Fruit fly (Drosophila melanogaster) whole organism, embryonic: ENCODE results near the gene CG15034.

Experiments
- CG10543 ChIP-seq: fragments of 200-800 bp; sonication (Bioruptor generic); optimal IDR thresholded peaks from 3 replicates; lab custom pipeline; 2017; ENCODE audit warnings: missing biosample characterization, mild to moderate bottlenecking, missing genetic modification characterization, moderate library complexity
- CG11398 ChIP-seq: fragments of 200-800 bp; sonication (Bioruptor generic); optimal IDR thresholded peaks from 2 replicates; lab custom pipeline; 2016; ENCODE audit warnings: missing biosample characterization, missing genetic modification characterization
- CG11560 ChIP-seq: fragments of 200-800 bp; sonication (Bioruptor generic); IDR thresholded peaks from 3 replicates; pipeline ENCODE4 v1.3.6; 2022; ENCODE audit warnings: missing biosample characterization, missing genetic modification characterization
- CG13624 ChIP-seq: fragments of 200-800 bp; sonication (Bioruptor generic); optimal IDR thresholded peaks from 2 replicates; lab custom pipeline; 2016; ENCODE audit warnings: missing biosample characterization, missing genetic modification characterization
- CG14860 ChIP-seq: fragments of 200-800 bp; sonication (Bioruptor generic); IDR thresholded peaks from 3 replicates; pipeline ENCODE4 v1.3.6; 2022; ENCODE audit warnings: missing biosample characterization, missing genetic modification characterization; ENCODE audit not compliant: partially characterized antibody
- CG17359 ChIP-seq: fragments of 200-800 bp; sonication (Bioruptor generic); optimal IDR thresholded peaks from 3 replicates; lab custom pipeline; 2018; ENCODE audit warnings: missing biosample characterization, mild to moderate bottlenecking, missing genetic modification characterization, moderate library complexity
- CG17361 ChIP-seq: fragments of 200-800 bp; sonication (Bioruptor generic); IDR thresholded peaks from 3 replicates; pipeline ENCODE4 v1.3.6; 2022; ENCODE audit warnings: missing biosample characterization, missing genetic modification characterization
- CG18011 ChIP-seq: fragments of 200-800 bp; sonication (Bioruptor generic); optimal IDR thresholded peaks from 2 replicates; lab custom pipeline; 2017; ENCODE audit warnings: missing biosample characterization, missing genetic modification characterization, mild to moderate bottlenecking, moderate library complexity, missing genotype
- CG18262 ChIP-seq: fragments of 200-800 bp; optimal IDR thresholded peaks from 3 replicates; lab custom pipeline; 2019; ENCODE audit warnings: missing biosample characterization, mild to moderate bottlenecking, missing genetic modification characterization, moderate library complexity
- CG2678 ChIP-seq: fragments of 200-800 bp; sonication (Bioruptor generic); optimal IDR thresholded peaks from 3 replicates; lab custom pipeline; 2019; ENCODE audit warnings: missing biosample characterization, mild to moderate bottlenecking, missing genetic modification characterization, moderate library complexity
- CG31365 ChIP-seq: fragments of 200-800 bp; sonication (Bioruptor generic); optimal IDR thresholded peaks from 2 replicates; lab custom pipeline; 2018; ENCODE audit warnings: missing biosample characterization, mild to moderate bottlenecking, missing genetic modification characterization
- CG3163 ChIP-seq: fragments of 200-800 bp; sonication (Bioruptor generic); optimal IDR thresholded peaks from 3 replicates; lab custom pipeline; 2016; ENCODE audit warnings: missing biosample characterization, missing genetic modification characterization
- CG33213 ChIP-seq: fragments of 200-800 bp; sonication (Bioruptor generic); optimal IDR thresholded peaks from 3 replicates; lab custom pipeline; 2016; ENCODE audit warnings: missing biosample characterization, missing genetic modification characterization
- CG42726 ChIP-seq: fragments of 200-800 bp; sonication (Bioruptor generic); IDR thresholded peaks from 2 replicates; pipeline ENCODE4 v1.3.6; 2022; ENCODE audit warnings: missing biosample characterization, missing genetic modification characterization; ENCODE audit not compliant: partially characterized antibody
- CG8765 ChIP-seq: fragments of 200-800 bp; sonication (Bioruptor generic); IDR thresholded peaks from 2 replicates; pipeline ENCODE4 v1.3.6; 2022; ENCODE audit warnings: missing biosample characterization, missing genetic modification characterization
- CG9437 ChIP-seq: fragments of 200-800 bp; sonication (Bioruptor generic); optimal IDR thresholded peaks from 2 replicates; lab custom pipeline; 2018; ENCODE audit warnings: missing biosample characterization, mild to moderate bottlenecking, missing genetic modification characterization
- CG9609 ChIP-seq: fragments of 200-800 bp; sonication (Bioruptor generic); optimal IDR thresholded peaks from 3 replicates; lab custom pipeline; 2016; ENCODE audit warnings: missing biosample characterization, missing genetic modification characterization
- Dbx ChIP-seq: fragments of 200-800 bp; sonication (Bioruptor generic); IDR thresholded peaks from 3 replicates; pipeline ENCODE4 v1.3.6; 2022; ENCODE audit warnings: missing biosample characterization, missing genetic modification characterization
- Deaf1 ChIP-seq: fragments of 200-800 bp; optimal IDR thresholded peaks from 3 replicates; lab custom pipeline; 2019; ENCODE audit warnings: missing biosample characterization, mild to moderate bottlenecking, missing genetic modification characterization, moderate library complexity
- Dip3 ChIP-seq: fragments of 200-800 bp; sonication (Bioruptor generic); optimal IDR thresholded peaks from 3 replicates; lab custom pipeline; 2016; ENCODE audit warnings: missing biosample characterization, missing genetic modification characterization
- Ets65A ChIP-seq: fragments of 200-800 bp; sonication (Bioruptor generic); peaks from one replicate; lab custom pipeline; 2016; ENCODE audit warnings: missing biosample characterization, missing genetic modification characterization
- Fer1 ChIP-seq: fragments of 200-800 bp; sonication (Bioruptor generic); optimal IDR thresholded peaks from 2 replicates; lab custom pipeline; 2017; ENCODE audit warnings: missing biosample characterization, mild to moderate bottlenecking, missing genetic modification characterization
- Fer2 ChIP-seq: fragments of 200-800 bp; sonication (Bioruptor generic); optimal IDR thresholded peaks from 2 replicates; lab custom pipeline; 2018; ENCODE audit warnings: missing biosample characterization, mild to moderate bottlenecking, missing genetic modification characterization, moderate library complexity
- Fer3 ChIP-seq: fragments of 200-800 bp; sonication (Bioruptor generic); optimal IDR thresholded peaks from 2 replicates; lab custom pipeline; 2018; ENCODE audit warnings: missing biosample characterization, mild to moderate bottlenecking, missing genetic modification characterization, moderate library complexity
- Gug ChIP-seq: fragments of 200-800 bp; sonication (Bioruptor generic); IDR thresholded peaks from 4 replicates; pipeline ENCODE4 v1.3.6; 2022; ENCODE audit warnings: missing biosample characterization, missing genetic modification characterization
- HLHmδ ChIP-seq: fragments of 200-800 bp; sonication (Bioruptor generic); optimal IDR thresholded peaks from 2 replicates; lab custom pipeline; 2018; ENCODE audit warnings: missing biosample characterization, mild to moderate bottlenecking, missing genetic modification characterization, moderate library complexity
- Hand ChIP-seq: fragments of 200-800 bp; sonication (Bioruptor generic); optimal IDR thresholded peaks from 2 replicates; lab custom pipeline; 2017; ENCODE audit warnings: mild to moderate bottlenecking, missing biosample characterization, missing genetic modification reagents, missing genetic modification characterization
- Hr78 ChIP-seq, 2 experiments: fragments of 200-800 bp in 1 of 2; fragments of >200 bp in 1 of 2; sonication (Bioruptor generic) in 1 of 2; optimal IDR thresholded peaks; 2 replicates each; lab custom pipeline; 2017 to 2019; ENCODE audit warnings: missing biosample characterization in 2 of 2, missing genetic modification characterization in 2 of 2, mild to moderate bottlenecking in 1 of 2, moderate library complexity in 1 of 2
- Med ChIP-seq: fragments of 200-800 bp; sonication (Bioruptor generic); peaks from one replicate; lab custom pipeline; 2016; ENCODE audit warnings: missing biosample characterization, missing genetic modification characterization, mild to moderate bottlenecking, inconsistent platforms, moderate library complexity
- Nf-YC ChIP-seq: fragments of 200-800 bp; optimal IDR thresholded peaks from 3 replicates; lab custom pipeline; 2019; ENCODE audit warnings: missing biosample characterization, mild to moderate bottlenecking, missing genetic modification characterization, moderate library complexity
- Sin3A ChIP-seq: fragments of >200 bp; optimal IDR thresholded peaks from 2 replicates; lab custom pipeline; 2018
- Ssrp ChIP-seq: fragments of 200-800 bp; sonication (Bioruptor generic); optimal IDR thresholded peaks from 2 replicates; lab custom pipeline; 2018; ENCODE audit warnings: missing biosample characterization, mild to moderate bottlenecking, missing genetic modification characterization, moderate library complexity
- bsh ChIP-seq, 2 experiments: fragments of 200-800 bp; sonication (Bioruptor generic); optimal IDR thresholded peaks; 2 replicates each; lab custom pipeline; 2017 to 2018; ENCODE audit warnings: mild to moderate bottlenecking in 2 of 2, missing biosample characterization in 2 of 2, missing genetic modification characterization in 2 of 2, moderate library complexity in 1 of 2
- croc ChIP-seq: fragments of 200-800 bp; sonication (Bioruptor generic); conservative IDR thresholded peaks from 3 replicates; pipeline ENCODE4 v1.3.6; 2022; ENCODE audit warnings: missing biosample characterization, missing genetic modification characterization
- crol ChIP-seq: fragments of 200-800 bp; sonication (Bioruptor generic); IDR thresholded peaks from 2 replicates; pipeline ENCODE4 v1.3.6; 2022; ENCODE audit warnings: missing biosample characterization, missing genetic modification characterization
- danr ChIP-seq: fragments of 200-800 bp; sonication (Bioruptor generic); IDR thresholded peaks from 2 replicates; pipeline ENCODE4 v1.3.6; 2022; ENCODE audit warnings: missing biosample characterization, missing genetic modification characterization
- dmrt11E ChIP-seq: fragments of 200-800 bp; sonication (Bioruptor generic); optimal IDR thresholded peaks from 3 replicates; lab custom pipeline; 2018; ENCODE audit warnings: missing biosample characterization, mild to moderate bottlenecking, missing genetic modification characterization, moderate library complexity
- fd96Cb ChIP-seq: fragments of 200-800 bp; sonication (Bioruptor generic); optimal IDR thresholded peaks from 2 replicates; lab custom pipeline; 2018; ENCODE audit warnings: missing biosample characterization, mild to moderate bottlenecking, missing genetic modification characterization, moderate library complexity
- hth ChIP-seq: fragments of >200 bp; optimal IDR thresholded peaks from 2 replicates; lab custom pipeline; 2017; ENCODE audit warnings: inconsistent platforms
- lola ChIP-seq, 3 experiments: fragments of >200 bp in 2 of 3; fragments of 200-800 bp in 1 of 3; sonication (Bioruptor generic) in 1 of 3; optimal IDR thresholded peaks; 2 replicates each; lab custom pipeline; 2017 to 2019; ENCODE audit warnings: missing biosample characterization in 3 of 3, missing genetic modification characterization in 3 of 3, mild to moderate bottlenecking in 1 of 3, moderate library complexity in 1 of 3
- luna ChIP-seq: fragments of 200-800 bp; sonication (Bioruptor generic); optimal IDR thresholded peaks from 2 replicates; lab custom pipeline; 2016; ENCODE audit warnings: missing biosample characterization, missing genetic modification characterization
- nau ChIP-seq: fragments of 200-800 bp; sonication (Bioruptor generic); optimal IDR thresholded peaks from 3 replicates; lab custom pipeline; 2017; ENCODE audit warnings: missing biosample characterization, mild to moderate bottlenecking, missing genetic modification characterization, missing genetic modification reagents
- nmo ChIP-seq: fragments of 200-800 bp; sonication (Bioruptor generic); optimal IDR thresholded peaks from 2 replicates; lab custom pipeline; 2018; ENCODE audit warnings: missing biosample characterization, mild to moderate bottlenecking, missing genetic modification characterization, moderate library complexity
- sens ChIP-seq: fragments of 200-800 bp; sonication (Bioruptor generic); peaks from one replicate; lab custom pipeline; 2016; ENCODE audit warnings: missing biosample characterization, missing genetic modification characterization
- sr ChIP-seq: fragments of 200-800 bp; sonication (Bioruptor generic); IDR thresholded peaks from 3 replicates; pipeline ENCODE4 v1.3.6; 2022; ENCODE audit warnings: missing biosample characterization, missing genetic modification characterization
- vvl ChIP-seq: fragments of 200-800 bp; sonication (Bioruptor generic); IDR thresholded peaks from 2 replicates; pipeline ENCODE4 v1.3.6; 2022; ENCODE audit warnings: missing biosample characterization, missing genetic modification characterization
- wor ChIP-seq: fragments of 200-800 bp; sonication (Bioruptor generic); IDR thresholded peaks from 2 replicates; pipeline ENCODE4 v1.3.6; 2022; ENCODE audit warnings: missing biosample characterization, missing genetic modification characterization
- zen2 ChIP-seq: fragments of 200-800 bp; sonication (Bioruptor generic); IDR thresholded peaks from 3 replicates; pipeline ENCODE4 v1.3.6; 2022; ENCODE audit warnings: missing biosample characterization, missing genetic modification characterization; ENCODE audit not compliant: partially characterized antibody

Gene CG15034

dm6 chrX:7299399-7300355 is 47.6 kb downstream of the CG15034 start (continued):
- TF ChIP-seq croc (GFP tag; lab: Robert Waterston, UW) (0 out of 3 replicates have a peak, but pooled peaks have one; percentile 19), Ssrp (tag; lab: Kevin White, UChicago) (peak; percentile 24), crol (GFP tag; lab: Robert Waterston, UW) (peak; percentile 99), Med (GFP tag; lab: Kevin White, UChicago) (peak; percentile 97), lola (GFP tag; optimal IDR thresholded peaks at IDR 0.05; lab: Kevin White, UChicago) (peak in 1 of 3 experiments; percentile 25), Fer1 (peak; percentile 17), HLHmδ (GFP tag; lab: Kevin White, UChicago) (no peak), CG17361 (GFP tag; lab: Robert Waterston, UW) (peak; percentile 47; the same call in 2 of the 3 replicates), CG18262 (tag; lab: Kevin White, UChicago) (peak; percentile 61), CG11560 (0 out of 3 replicates have a peak, but pooled peaks have one; percentile 9), wor (0 out of 2 replicates have a peak, but pooled peaks have one; percentile 19), CG18011 (GFP tag; lab: Kevin White, UChicago) (peak; percentile 77), Nf-YC (tag; lab: Kevin White, UChicago) (peak; percentile 22), dmrt11E (tag; lab: Kevin White, UChicago) (peak; percentile 18), CG10543 (GFP tag; lab: Kevin White, UChicago) (peak; percentile 22), bsh (GFP tag; optimal IDR thresholded peaks at IDR 0.05; lab: Kevin White, UChicago) (peak; percentile 26 to 53), CG42726 (GFP tag; lab: Robert Waterston, UW) (no peak), nmo (peak; percentile 48), Dbx (GFP tag; lab: Robert Waterston, UW) (0 out of 3 replicates have a peak, but pooled peaks have one; percentile 22), CG2678 (tag; lab: Kevin White, UChicago) (peak; percentile 74), Fer3 (tag; lab: Kevin White, UChicago) (peak; percentile 47), danr (GFP tag; lab: Robert Waterston, UW) (no peak), Gug (GFP tag; lab: Robert Waterston, UW) (no peak), Ets65A (GFP tag; lab: Kevin White, UChicago) (peak; percentile 12), CG11398 (GFP tag; lab: Kevin White, UChicago) (no peak), CG14860 (GFP tag; lab: Robert Waterston, UW) (no peak), nau (no peak), luna (GFP tag; lab: Kevin White, UChicago) (no peak), Dip3 (peak; percentile 53), sens (GFP tag; lab: Kevin White, UChicago) (peak; percentile 88), CG17359 (tag; lab: Kevin White, UChicago) (peak; percentile 43), Hand (GFP tag; lab: Kevin White, UChicago) (no peak), Fer2 (tag; lab: Kevin White, UChicago) (no peak), fd96Cb (tag; lab: Kevin White, UChicago) (peak; percentile 46), CG9437 (GFP tag; lab: Kevin White, UChicago) (peak; percentile 22), CG31365 (tag; lab: Kevin White, UChicago) (no peak), hth (lab: Kevin White, UChicago) (no peak), CG33213 (GFP tag; lab: Kevin White, UChicago) (no peak), vvl (peak; percentile 31), Sin3A (lab: Kevin White, UChicago) (no peak), Deaf1 (peak; percentile 25), CG9609 (GFP tag; lab: Kevin White, UChicago) (no peak), Hr78 (GFP tag; optimal IDR thresholded peaks at IDR 0.05; lab: Kevin White, UChicago) (no peak), CG8765 (GFP tag; lab: Robert Waterston, UW) (no peak), CG3163 (GFP tag; lab: Kevin White, UChicago) (peak; percentile 20), zen2 (GFP tag; lab: Robert Waterston, UW) (0 out of 3 replicates have a peak, but pooled peaks have one; percentile 17), CG13624 (GFP tag; lab: Kevin White, UChicago) (peak; percentile 41), sr (peak; percentile 99)
